Fruit fly (Drosophila melanogaster): ENCODE results near the gene CG12728.

DNA sequence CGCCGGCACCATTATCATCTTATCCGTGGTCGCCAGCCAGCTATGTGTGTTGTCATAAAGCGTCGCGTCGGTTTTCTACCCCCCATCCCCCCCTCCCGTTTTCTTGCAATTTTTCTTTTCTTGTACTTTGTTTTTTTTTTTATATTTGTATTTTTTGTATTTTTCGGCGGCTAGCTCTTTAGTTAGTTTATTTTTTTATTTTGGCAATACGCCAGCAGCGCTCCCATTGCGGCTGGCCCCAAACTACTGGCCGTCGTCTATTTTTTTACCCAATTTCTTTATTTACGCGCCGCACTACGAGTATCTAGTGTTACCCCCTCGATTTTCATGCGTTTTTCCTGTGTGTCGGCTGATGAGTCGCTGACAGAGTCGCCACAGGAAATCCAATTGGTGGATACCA, 39.0 kb downstream of the CG12728 start:
- no peak for TF ChIP-seq CG8478 (optimal IDR thresholded peaks at IDR 0.05)
- no peak for TF ChIP-seq Dll (optimal IDR thresholded peaks at IDR 0.05)
- TF ChIP-seq usp (GFP tag; optimal IDR thresholded peaks at IDR 0.05): no peak
- no peak for TF ChIP-seq psq (optimal IDR thresholded peaks at IDR 0.05)
